Fruit fly (Drosophila melanogaster) whole organism, wandering third instar larva: ENCODE measurements around the gene mio.

ENCODE experiments used
- Dfd ChIP-seq: fragments of >200 bp; optimal IDR thresholded peaks from 2 replicates; lab custom pipeline; 2017; ENCODE audit warnings: missing biosample characterization, missing genetic modification characterization
- Dif ChIP-seq: fragments of 200-275, 200-300 bp; sonication (Bioruptor generic); optimal IDR thresholded peaks from 2 replicates; lab custom pipeline; 2018; ENCODE audit warnings: missing biosample characterization, missing genetic modification characterization; ENCODE audit not compliant: partially characterized antibody
- Hnf4 ChIP-seq: fragments of 200-800 bp; sonication (Bioruptor generic); optimal IDR thresholded peaks from 2 replicates; lab custom pipeline; 2016; ENCODE audit warnings: missing biosample characterization, mild to moderate bottlenecking, missing genetic modification characterization
- Hr78 ChIP-seq: fragments of >200 bp; optimal IDR thresholded peaks from 2 replicates; lab custom pipeline; 2017; ENCODE audit warnings: missing biosample characterization, missing genetic modification characterization
- N ChIP-seq: fragments of >200 bp; optimal IDR thresholded peaks from 2 replicates; lab custom pipeline; 2018; ENCODE audit warnings: missing biosample characterization, missing external identifiers, missing genetic modification characterization
- OdsH ChIP-seq: fragments of 200-800 bp; sonication (Bioruptor generic); optimal IDR thresholded peaks from 2 replicates; lab custom pipeline; 2016; ENCODE audit warnings: missing biosample characterization, mild to moderate bottlenecking, missing genetic modification characterization
- Vsx2 ChIP-seq: fragments of 200-300, 225-300 bp; sonication (Bioruptor generic); optimal IDR thresholded peaks from 2 replicates; lab custom pipeline; 2018; ENCODE audit warnings: missing biosample characterization, missing genetic modification characterization; ENCODE audit not compliant: partially characterized antibody
- br ChIP-seq: fragments of 200-800 bp; sonication (Bioruptor generic); optimal IDR thresholded peaks from 2 replicates; lab custom pipeline; 2016; ENCODE audit warnings: missing biosample characterization, missing genetic modification characterization
- foxo ChIP-seq, 2 experiments: fragments of 200-800 bp; sonication (Bioruptor generic); optimal IDR thresholded peaks; 2 replicates in 1 of 2; 3 replicates in 1 of 2; lab custom pipeline; 2016 to 2017; ENCODE audit warnings: missing biosample characterization in 2 of 2, missing genetic modification characterization in 2 of 2
- lola ChIP-seq: fragments of >200 bp; optimal IDR thresholded peaks from 2 replicates; lab custom pipeline; 2017; ENCODE audit warnings: missing biosample characterization, missing genetic modification characterization
- pan ChIP-seq: fragments of >200 bp; optimal IDR thresholded peaks from 2 replicates; lab custom pipeline; 2017
- psq ChIP-seq: fragments of 200-800 bp; sonication (Bioruptor generic); optimal IDR thresholded peaks from 3 replicates; lab custom pipeline; 2017; ENCODE audit warnings: missing biosample characterization, mild to moderate bottlenecking, missing genetic modification characterization, moderate library complexity
- rgr ChIP-seq: fragments of 200-800 bp; sonication (Bioruptor generic); optimal IDR thresholded peaks from 3 replicates; lab custom pipeline; 2016; ENCODE audit warnings: missing biosample characterization, mild to moderate bottlenecking, missing genetic modification characterization
- tai ChIP-seq: sonication (Bioruptor generic); optimal IDR thresholded peaks from 2 replicates; lab custom pipeline; 2016; ENCODE audit warnings: missing biosample characterization, missing genetic modification characterization

- no peak for TF ChIP-seq Dif
- no peak for TF ChIP-seq N
- TF ChIP-seq Vsx2 (GFP tag; lab: Kevin White, UChicago) = no peak
- TF ChIP-seq psq (GFP tag; lab: Kevin White, UChicago) = no peak
- TF ChIP-seq rgr (GFP tag; lab: Kevin White, UChicago) = no peak
- no peak for TF ChIP-seq foxo (GFP tag; optimal IDR thresholded peaks at IDR 0.05; lab: Kevin White, UChicago)
- TF ChIP-seq Hnf4 = no peak
- no peak for TF ChIP-seq lola (GFP tag; lab: Kevin White, UChicago)
- no peak for TF ChIP-seq OdsH (GFP tag; lab: Kevin White, UChicago)
- TF ChIP-seq Dfd (GFP tag; lab: Kevin White, UChicago) = no peak
- no peak for TF ChIP-seq pan (lab: Kevin White, UChicago)
- no peak for TF ChIP-seq br (GFP tag; lab: Kevin White, UChicago)
- no peak for TF ChIP-seq Hr78 (GFP tag; lab: Kevin White, UChicago)
- no peak for TF ChIP-seq tai
Observed at dm6 chr2L:2238151-2238550, 21.1 kb downstream of the mio start, which contains the start of gene Tengl3.
